Worm (Caenorhabditis elegans) whole organism, mixed stage, embryonic: ENCODE data around the gene C40H1.7.

Experiments
- M03D4.4 ChIP-seq: sonication (generic microtip); optimal IDR thresholded peaks from 2 replicates; lab custom pipeline; 2017; ENCODE audit warnings: mild to moderate bottlenecking, missing genetic modification characterization, missing compliant biosample characterization
- bed-3 ChIP-seq: fragments of 200-800 bp; sonication (Bioruptor generic); optimal IDR thresholded peaks from 3 replicates; lab custom pipeline; 2018; ENCODE audit warnings: mild to moderate bottlenecking, missing genetic modification characterization, moderate library complexity, missing compliant biosample characterization
- blmp-1 ChIP-seq: fragments of 150-350 bp; optimal IDR thresholded peaks from 2 replicates; lab custom pipeline; 2014; ENCODE audit warnings: missing biosample characterization, missing genetic modification characterization
- ceh-39 ChIP-seq: fragments of 150-350 bp; optimal IDR thresholded peaks from 2 replicates; lab custom pipeline; 2014; ENCODE audit warnings: missing biosample characterization, missing genetic modification characterization
- ceh-43 ChIP-seq: fragments of 200-800 bp; sonication (Bioruptor generic); optimal IDR thresholded peaks from 2 replicates; lab custom pipeline; 2018; ENCODE audit warnings: mild to moderate bottlenecking, missing genetic modification characterization, moderate library complexity, missing compliant biosample characterization
- ceh-83 ChIP-seq: fragments of 200-800 bp; sonication (Bioruptor generic); optimal IDR thresholded peaks from 2 replicates; lab custom pipeline; 2018; ENCODE audit warnings: mild to moderate bottlenecking, missing genetic modification characterization, missing compliant biosample characterization
- ces-1 ChIP-seq: fragments of 150-350 bp; optimal IDR thresholded peaks from 2 replicates; lab custom pipeline; 2014; ENCODE audit warnings: missing biosample characterization, missing genetic modification reagents, missing genetic modification characterization
- cnd-1 ChIP-seq: fragments of 200-800 bp; sonication (Bioruptor generic); optimal IDR thresholded peaks from 2 replicates; lab custom pipeline; 2018; ENCODE audit warnings: mild to moderate bottlenecking, missing genetic modification characterization, missing compliant biosample characterization
- drap-1 ChIP-seq: fragments of 200-800 bp; sonication (Bioruptor generic); optimal IDR thresholded peaks from 3 replicates; lab custom pipeline; 2018; ENCODE audit warnings: mild to moderate bottlenecking, missing genetic modification characterization, missing compliant biosample characterization
- flh-1 ChIP-seq: fragments of 200-800 bp; sonication (Bioruptor generic); optimal IDR thresholded peaks from 2 replicates; lab custom pipeline; 2018; ENCODE audit warnings: mild to moderate bottlenecking, missing genetic modification characterization, moderate library complexity, missing compliant biosample characterization
- ham-2 ChIP-seq: fragments of 200-800 bp; sonication (Bioruptor generic); optimal IDR thresholded peaks from 2 replicates; lab custom pipeline; 2018; ENCODE audit warnings: mild to moderate bottlenecking, missing genetic modification characterization, missing compliant biosample characterization
- hlh-1 ChIP-seq: fragments of 150-350 bp; optimal IDR thresholded peaks from 2 replicates; lab custom pipeline; 2014; ENCODE audit warnings: missing biosample characterization, missing genetic modification reagents, missing genetic modification characterization
- lin-32 ChIP-seq: fragments of 200-800 bp; sonication (Bioruptor generic); optimal IDR thresholded peaks from 2 replicates; lab custom pipeline; 2018; ENCODE audit warnings: mild to moderate bottlenecking, missing genetic modification characterization, missing compliant biosample characterization
- lsy-2 ChIP-seq: fragments of 150-350 bp; optimal IDR thresholded peaks from 2 replicates; lab custom pipeline; 2014; ENCODE audit warnings: missing biosample characterization, missing genetic modification characterization
- mab-5 ChIP-seq: fragments of 150-350 bp; optimal IDR thresholded peaks from 2 replicates; lab custom pipeline; 2014; ENCODE audit warnings: missing biosample characterization, missing genetic modification characterization
- mep-1 ChIP-seq: fragments of 150-350 bp; optimal IDR thresholded peaks from 2 replicates; lab custom pipeline; 2017; ENCODE audit warnings: missing biosample characterization, missing genetic modification reagents, missing genetic modification characterization, inconsistent platforms
- mls-2 ChIP-seq: sonication (generic microtip); optimal IDR thresholded peaks from 2 replicates; lab custom pipeline; 2016; ENCODE audit warnings: mild to moderate bottlenecking, missing genetic modification characterization, moderate library complexity, missing compliant biosample characterization
- nhr-12 ChIP-seq: fragments of 150-350 bp; optimal IDR thresholded peaks from 2 replicates; lab custom pipeline; 2014; ENCODE audit warnings: missing biosample characterization, missing genetic modification characterization
- nhr-2 ChIP-seq: fragments of 150-350 bp; optimal IDR thresholded peaks from 2 replicates; lab custom pipeline; 2014; ENCODE audit warnings: missing biosample characterization, missing genetic modification characterization
- nhr-237 ChIP-seq: fragments of 150-350 bp; optimal IDR thresholded peaks from 2 replicates; lab custom pipeline; 2014; ENCODE audit warnings: missing biosample characterization, missing genetic modification characterization
- nhr-28 ChIP-seq: fragments of 150-350 bp; optimal IDR thresholded peaks from 2 replicates; lab custom pipeline; 2014; ENCODE audit warnings: missing biosample characterization, missing genetic modification characterization
- nhr-76 ChIP-seq: sonication (generic microtip); optimal IDR thresholded peaks from 2 replicates; lab custom pipeline; 2017; ENCODE audit warnings: missing biosample characterization, missing genetic modification characterization
- sem-2 ChIP-seq: fragments of 200-800 bp; sonication (Bioruptor generic); optimal IDR thresholded peaks from 2 replicates; lab custom pipeline; 2018; ENCODE audit warnings: mild to moderate bottlenecking, missing genetic modification characterization, missing compliant biosample characterization
- snpc-4 ChIP-seq: fragments of 150-350 bp; optimal IDR thresholded peaks from 2 replicates; lab custom pipeline; 2014; ENCODE audit warnings: missing biosample characterization, missing genetic modification characterization
- sptf-1 ChIP-seq: sonication (generic microtip); optimal IDR thresholded peaks from 2 replicates; lab custom pipeline; 2017; ENCODE audit warnings: mild to moderate bottlenecking, missing genetic modification characterization, moderate library complexity, missing compliant biosample characterization
- tbx-8 ChIP-seq: fragments of 200-800 bp; sonication (Bioruptor generic); optimal IDR thresholded peaks from 2 replicates; lab custom pipeline; 2018; ENCODE audit warnings: mild to moderate bottlenecking, missing genetic modification characterization, moderate library complexity, missing compliant biosample characterization
- unc-120 ChIP-seq: sonication (generic microtip); optimal IDR thresholded peaks from 2 replicates; lab custom pipeline; 2017; ENCODE audit warnings: missing genetic modification characterization, missing compliant biosample characterization; ENCODE audit not compliant: poor library complexity, severe bottlenecking
- unc-39 ChIP-seq: fragments of 150-350 bp; optimal IDR thresholded peaks from 2 replicates; lab custom pipeline; 2014; ENCODE audit warnings: missing biosample characterization, missing genetic modification characterization
- unc-62 ChIP-seq: fragments of 150-350 bp; optimal IDR thresholded peaks from 2 replicates; lab custom pipeline; 2014; ENCODE audit warnings: missing biosample characterization, missing genetic modification reagents, missing genetic modification characterization
- zip-8 ChIP-seq: fragments of 150-350 bp; optimal IDR thresholded peaks from 2 replicates; lab custom pipeline; 2014; ENCODE audit warnings: missing biosample characterization, missing genetic modification characterization
- ztf-11 ChIP-seq: fragments of 150-350 bp; optimal IDR thresholded peaks from 2 replicates; lab custom pipeline; 2014; ENCODE audit warnings: missing biosample characterization, missing genetic modification characterization

C40H1.7 gene

ce11 chrIII:9315180-9315579, 9.6 kb upstream of the C40H1.7 start:
- TF ChIP-seq ztf-11 (tag; lab: Kevin White, UChicago) (no peak), ceh-83 (GFP tag; lab: Kevin White, UChicago) (no peak), lsy-2 (tag; lab: Kevin White, UChicago) (no peak), sptf-1 (no peak), nhr-12 (no peak), mab-5 (no peak), flh-1 (GFP tag; lab: Kevin White, UChicago) (no peak), sem-2 (GFP tag; lab: Kevin White, UChicago) (no peak), M03D4.4 (tag; lab: Kevin White, UChicago) (no peak), ces-1 (no peak), bed-3 (GFP tag; lab: Kevin White, UChicago) (no peak), nhr-2 (tag; lab: Kevin White, UChicago) (no peak), hlh-1 (no peak), nhr-28 (tag; lab: Kevin White, UChicago) (no peak)
- TF ChIP-seq, all 35 proteins: peak for 0

DNA sequence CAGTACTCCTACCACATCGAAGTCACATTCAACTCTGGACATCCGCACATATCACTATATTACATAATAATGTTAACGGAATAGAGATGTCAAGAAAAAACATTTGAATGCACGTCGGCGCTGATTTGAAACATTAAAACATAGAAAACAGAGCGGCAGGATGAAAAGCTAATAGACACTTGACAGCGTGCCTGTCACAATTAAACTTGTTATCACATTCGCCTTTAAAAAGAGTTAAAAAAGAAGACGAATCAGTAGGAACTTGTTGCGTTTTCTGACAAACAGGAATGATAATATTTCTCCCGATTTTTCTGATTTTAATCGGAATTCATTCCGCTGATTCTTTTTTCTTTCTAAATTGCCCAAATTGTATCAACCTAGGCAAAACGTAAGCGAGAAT, 7.2 kb upstream of the C40H1.7 start:
- TF ChIP-seq nhr-12 (no peak), ceh-39 (no peak), nhr-2 (tag; lab: Kevin White, UChicago) (no peak), zip-8 (tag; lab: Kevin White, UChicago) (no peak), mls-2 (no peak), lin-32 (GFP tag; lab: Kevin White, UChicago) (no peak), bed-3 (GFP tag; lab: Kevin White, UChicago) (no peak), cnd-1 (tag; lab: Kevin White, UChicago) (no peak), ham-2 (GFP tag; lab: Kevin White, UChicago) (no peak), nhr-237 (no peak)
- TF ChIP-seq, all 35 proteins: peak for 0

DNA sequence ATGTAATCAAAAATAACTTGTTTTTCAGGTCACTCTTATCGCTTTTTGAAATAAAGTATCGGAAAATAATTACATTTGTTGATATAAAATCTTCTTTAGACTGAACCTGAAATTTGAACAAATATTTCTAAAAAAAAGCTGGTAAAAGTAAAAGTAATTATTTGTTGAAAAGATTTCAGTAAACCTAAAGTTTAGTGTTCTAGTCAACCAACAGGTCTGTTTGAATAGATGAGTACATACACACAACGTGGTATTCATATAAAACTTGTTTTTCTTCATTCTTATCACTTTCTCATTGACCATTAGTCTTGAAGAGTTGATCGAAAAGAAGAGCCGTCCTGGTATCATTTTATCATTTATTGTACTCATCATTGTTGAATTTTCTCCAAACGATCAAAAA, 5.2 kb upstream of the C40H1.7 start, which contains the start of gene C40H1.9:
Gene C40H1.9, plus strand, starts transcription at position 301 of the 400 bp plus-strand sequence.
- TF ChIP-seq lin-32 (GFP tag; lab: Kevin White, UChicago) (no peak), mls-2 (no peak), flh-1 (GFP tag; lab: Kevin White, UChicago) (no peak), hlh-1 (no peak)
- TF ChIP-seq, all 35 proteins: peak for 0

DNA sequence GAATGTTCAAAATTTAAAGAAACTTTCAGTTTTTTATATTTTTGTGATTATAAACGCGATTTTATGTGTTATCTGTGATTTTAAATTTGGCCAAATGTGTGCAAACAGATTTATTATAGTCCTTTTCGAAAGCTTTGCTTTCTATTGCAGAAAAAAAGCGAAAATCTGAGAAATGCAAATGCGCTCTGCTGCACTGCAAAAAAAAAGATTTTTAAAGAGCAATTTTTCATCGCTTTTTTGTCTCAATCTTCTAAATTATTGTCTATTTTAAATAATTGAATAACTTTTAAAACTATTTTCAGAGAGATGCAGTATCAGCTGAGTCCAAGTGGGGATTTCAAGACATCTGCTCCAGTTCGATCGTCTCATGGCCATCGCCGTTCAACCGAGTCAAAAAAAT, 2.8 kb upstream of the C40H1.7 start, which contains the start of gene cpb-1:
Gene cpb-1, plus strand, starts transcription at position 301 of the 400 bp plus-strand sequence.
- TF ChIP-seq unc-62 (no peak), hlh-1 (no peak), blmp-1 (tag; lab: Kevin White, UChicago) (no peak), nhr-76 (tag; lab: Kevin White, UChicago) (no peak), ceh-43 (GFP tag; lab: Kevin White, UChicago) (no peak), zip-8 (tag; lab: Kevin White, UChicago) (no peak), mep-1 (tag; lab: Kevin White, UChicago) (no peak), drap-1 (no peak), nhr-28 (tag; lab: Kevin White, UChicago) (no peak), cnd-1 (tag; lab: Kevin White, UChicago) (no peak), M03D4.4 (tag; lab: Kevin White, UChicago) (no peak), nhr-2 (tag; lab: Kevin White, UChicago) (no peak)
- TF ChIP-seq, all 35 proteins: peak for 0

ce11 chrIII:9326528-9326927, 1.7 kb downstream of the C40H1.7 start:
- no peak for TF ChIP-seq ceh-83 (GFP tag; lab: Kevin White, UChicago)
- TF ChIP-seq unc-120: no peak
- no peak for TF ChIP-seq nhr-28 (tag; lab: Kevin White, UChicago)
- no peak for TF ChIP-seq nhr-12
- no peak for TF ChIP-seq ces-1
- TF ChIP-seq mab-5: no peak
- no peak for TF ChIP-seq zip-8 (tag; lab: Kevin White, UChicago)
- TF ChIP-seq sptf-1: no peak
- TF ChIP-seq ham-2 (GFP tag; lab: Kevin White, UChicago): no peak
- TF ChIP-seq tbx-8 (GFP tag; lab: Kevin White, UChicago): no peak

ce11 chrIII:9327910-9328309, 3.1 kb downstream of the C40H1.7 start:
- TF ChIP-seq unc-120 (no peak), lsy-2 (tag; lab: Kevin White, UChicago) (no peak), sptf-1 (no peak), hlh-1 (no peak), snpc-4 (no peak), unc-62 (no peak), bed-3 (GFP tag; lab: Kevin White, UChicago) (no peak), ces-1 (no peak), nhr-76 (tag; lab: Kevin White, UChicago) (no peak), ceh-43 (GFP tag; lab: Kevin White, UChicago) (no peak), nhr-28 (tag; lab: Kevin White, UChicago) (no peak), mep-1 (tag; lab: Kevin White, UChicago) (no peak), unc-39 (no peak)
